Worm (Caenorhabditis elegans): ENCODE measurements around the gene bath-37.

DNA sequence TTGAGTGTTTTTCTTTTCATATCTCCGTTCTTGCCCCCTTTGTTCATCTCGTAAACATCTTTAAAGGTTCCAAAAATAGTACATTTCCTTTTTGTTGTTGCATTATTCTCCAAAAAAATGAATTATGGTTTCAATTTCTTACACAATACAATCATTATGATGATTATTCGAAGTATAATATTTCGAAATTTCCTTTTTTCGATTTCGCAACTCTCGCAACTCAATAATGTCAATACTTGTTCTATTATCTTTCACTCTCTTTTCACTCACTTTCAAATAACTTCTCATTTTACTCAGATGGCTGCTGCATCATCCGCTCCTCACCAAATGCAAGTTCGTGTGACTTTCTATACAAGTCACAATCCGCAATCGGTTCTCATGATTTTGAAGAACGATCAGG, 34.7 kb upstream of the bath-37 start, which contains the start of gene sqst-1:
- TF ChIP-seq nhr-76 (tag; optimal IDR thresholded peaks at IDR 0.05) (no peak), lsy-2 (tag; optimal IDR thresholded peaks at IDR 0.05) (no peak), ces-1 (GFP tag; optimal IDR thresholded peaks at IDR 0.05) (no peak), ztf-11 (tag; optimal IDR thresholded peaks at IDR 0.05) (no peak), elt-3 (tag; optimal IDR thresholded peaks at IDR 0.05) (no peak), lin-13 (tag; optimal IDR thresholded peaks at IDR 0.05) (no peak), unc-62 (GFP tag; optimal IDR thresholded peaks at IDR 0.05) (no peak), zip-8 (tag; optimal IDR thresholded peaks at IDR 0.05) (no peak), ceh-83 (GFP tag; optimal IDR thresholded peaks at IDR 0.05) (no peak), blmp-1 (tag; optimal IDR thresholded peaks at IDR 0.05) (no peak), unc-39 (tag; optimal IDR thresholded peaks at IDR 0.05) (no peak)

Measured in whole organism, mixed stage, embryonic.